Fruit fly (Drosophila melanogaster) whole organism, embryonic: ENCODE measurements around the gene 5-HT2B.
A peak's percentile ranks its signal among the peaks of the same experiment; 100 is the strongest.

Experiments used
- B-H1 ChIP-seq: fragments of 200-800 bp; sonication (Bioruptor generic); IDR thresholded peaks from 3 replicates; pipeline ENCODE4 v1.3.6; 2022; ENCODE audit warnings: missing biosample characterization, missing genetic modification characterization
- C15 ChIP-seq: fragments of 200-800 bp; sonication (Bioruptor generic); IDR thresholded peaks from 3 replicates; pipeline ENCODE4 v1.3.6; 2022; ENCODE audit warnings: missing biosample characterization, missing genetic modification characterization
- CG10959 ChIP-seq: fragments of 200-800 bp; sonication (Bioruptor generic); IDR thresholded peaks from 2 replicates; pipeline ENCODE4 v1.3.6; 2022; ENCODE audit warnings: missing biosample characterization, missing genetic modification characterization
- CG11247 ChIP-seq: fragments of 200-800 bp; sonication (Bioruptor generic); IDR thresholded peaks from 2 replicates; pipeline ENCODE4 v1.3.6; 2022; ENCODE audit warnings: missing biosample characterization, missing genetic modification characterization
- CG12391 ChIP-seq: fragments of 200-800 bp; sonication (Bioruptor generic); optimal IDR thresholded peaks from 3 replicates; lab custom pipeline; 2018; ENCODE audit warnings: missing biosample characterization, mild to moderate bottlenecking, missing genetic modification characterization, moderate library complexity
- CG14860 ChIP-seq: fragments of 200-800 bp; sonication (Bioruptor generic); IDR thresholded peaks from 3 replicates; pipeline ENCODE4 v1.3.6; 2022; ENCODE audit warnings: missing biosample characterization, missing genetic modification characterization; ENCODE audit not compliant: partially characterized antibody
- CG15601 ChIP-seq: fragments of 200-800 bp; sonication (Bioruptor generic); optimal IDR thresholded peaks from 3 replicates; lab custom pipeline; 2019; ENCODE audit warnings: missing biosample characterization, mild to moderate bottlenecking, missing genetic modification characterization, moderate library complexity
- CG1647 ChIP-seq: fragments of 200-800 bp; sonication (Bioruptor generic); optimal IDR thresholded peaks from 3 replicates; lab custom pipeline; 2016; ENCODE audit warnings: missing biosample characterization, missing genetic modification characterization
- CG16813 ChIP-seq: fragments of 200-800 bp; sonication (Bioruptor generic); IDR thresholded peaks from 3 replicates; pipeline ENCODE4 v1.3.6; 2022; ENCODE audit warnings: missing biosample characterization, missing genetic modification characterization; ENCODE audit not compliant: partially characterized antibody
- CG17568 ChIP-seq: fragments of 200-800 bp; sonication (Bioruptor generic); optimal IDR thresholded peaks from 2 replicates; lab custom pipeline; 2018; ENCODE audit warnings: missing biosample characterization, mild to moderate bottlenecking, missing genetic modification characterization, moderate library complexity
- CG18599 ChIP-seq: fragments of 200-800 bp; sonication (Bioruptor generic); optimal IDR thresholded peaks from 3 replicates; lab custom pipeline; 2017; ENCODE audit warnings: missing biosample characterization, missing genetic modification characterization, mild to moderate bottlenecking, moderate library complexity, missing genetic modification reagents
- CG3065 ChIP-seq: fragments of 200-800 bp; sonication (Bioruptor generic); optimal IDR thresholded peaks from 2 replicates; lab custom pipeline; 2016; ENCODE audit warnings: missing biosample characterization, missing genetic modification characterization
- CG32772 ChIP-seq: fragments of 200-800 bp; sonication (Bioruptor generic); IDR thresholded peaks from 2 replicates; pipeline ENCODE4 v1.3.6; 2022; ENCODE audit warnings: missing biosample characterization, missing genetic modification characterization
- CG3847 ChIP-seq: fragments of 200-800 bp; sonication (Bioruptor generic); IDR thresholded peaks from 2 replicates; pipeline ENCODE4 v1.3.6; 2022; ENCODE audit warnings: missing biosample characterization, missing genetic modification characterization
- CG43689 ChIP-seq: fragments of 200-800 bp; sonication (Bioruptor generic); IDR thresholded peaks from 2 replicates; pipeline ENCODE4 v1.3.6; 2022; ENCODE audit warnings: missing biosample characterization, missing genetic modification characterization
- CG6683 ChIP-seq: fragments of 200-800 bp; sonication (Bioruptor generic); optimal IDR thresholded peaks from 2 replicates; lab custom pipeline; 2017; ENCODE audit warnings: missing biosample characterization, mild to moderate bottlenecking, missing genetic modification characterization, missing genetic modification reagents
- CG6854 ChIP-seq: fragments of 200-800 bp; sonication (Bioruptor generic); optimal IDR thresholded peaks from 3 replicates; lab custom pipeline; 2017; ENCODE audit warnings: missing biosample characterization, mild to moderate bottlenecking, missing genetic modification characterization
- CG7372 ChIP-seq: fragments of 200-800 bp; sonication (Bioruptor generic); IDR thresholded peaks from 2 replicates; pipeline ENCODE4 v1.3.6; 2022; ENCODE audit warnings: missing biosample characterization, missing genetic modification characterization
- CG7786 ChIP-seq: fragments of 200-800 bp; sonication (Bioruptor generic); optimal IDR thresholded peaks from 2 replicates; lab custom pipeline; 2016; ENCODE audit warnings: missing biosample characterization, missing genetic modification characterization
- CG8388 ChIP-seq: fragments of 200-800 bp; sonication (Bioruptor generic); optimal IDR thresholded peaks from 2 replicates; lab custom pipeline; 2019; ENCODE audit warnings: missing biosample characterization, mild to moderate bottlenecking, missing genetic modification characterization, moderate library complexity
- CG8944 ChIP-seq: fragments of 200-800 bp; sonication (Bioruptor generic); optimal IDR thresholded peaks from 3 replicates; lab custom pipeline; 2016; ENCODE audit warnings: missing biosample characterization, missing genetic modification characterization
- Drgx ChIP-seq: fragments of 200-800 bp; sonication (Bioruptor generic); IDR thresholded peaks from 2 replicates; pipeline ENCODE4 v1.3.6; 2022; ENCODE audit warnings: missing biosample characterization, missing genetic modification characterization
- HLH3B ChIP-seq: fragments of 200-800 bp; sonication (Bioruptor generic); IDR thresholded peaks from 2 replicates; pipeline ENCODE4 v1.3.6; 2022; ENCODE audit warnings: missing biosample characterization, missing genetic modification characterization
- Hr39 ChIP-seq: fragments of >200 bp; optimal IDR thresholded peaks from 2 replicates; lab custom pipeline; 2017
- Six4 ChIP-seq: fragments of 200-800 bp; sonication (Bioruptor generic); optimal IDR thresholded peaks from 2 replicates; lab custom pipeline; 2016; ENCODE audit warnings: missing biosample characterization, missing genetic modification characterization
- Taf1 ChIP-seq: fragments of 200-800 bp; sonication (Bioruptor generic); IDR thresholded peaks from 2 replicates; pipeline ENCODE4 v1.3.6; 2022; ENCODE audit warnings: missing biosample characterization, missing genetic modification characterization
- Xrp1 ChIP-seq: fragments of 200-800 bp; sonication (Bioruptor generic); IDR thresholded peaks from 2 replicates; pipeline ENCODE4 v1.3.6; 2022; ENCODE audit warnings: missing biosample characterization, missing genetic modification characterization
- aop ChIP-seq: fragments of 200-800 bp; sonication (Bioruptor generic); IDR thresholded peaks from 2 replicates; pipeline ENCODE4 v1.3.6; 2022; ENCODE audit warnings: missing biosample characterization, missing genetic modification characterization
- ap ChIP-seq: fragments of 200-800 bp; sonication (Bioruptor generic); IDR thresholded peaks from 2 replicates; pipeline ENCODE4 v1.3.6; 2022; ENCODE audit warnings: missing biosample characterization, missing genetic modification characterization
- ara ChIP-seq: fragments of 200-800 bp; sonication (Bioruptor generic); IDR thresholded peaks from 2 replicates; pipeline ENCODE4 v1.3.6; 2022; ENCODE audit warnings: missing biosample characterization, missing genetic modification characterization
- bsh ChIP-seq, 2 experiments: fragments of 200-800 bp; sonication (Bioruptor generic); optimal IDR thresholded peaks; 2 replicates each; lab custom pipeline; 2017 to 2018; ENCODE audit warnings: mild to moderate bottlenecking in 2 of 2, missing biosample characterization in 2 of 2, missing genetic modification characterization in 2 of 2, moderate library complexity in 1 of 2
- chn ChIP-seq: fragments of 200-800 bp; sonication (Bioruptor generic); optimal IDR thresholded peaks from 2 replicates; lab custom pipeline; 2016; ENCODE audit warnings: missing biosample characterization, missing genetic modification characterization
- corto ChIP-seq: fragments of 200-800 bp; sonication (Bioruptor generic); optimal IDR thresholded peaks from 2 replicates; lab custom pipeline; 2016; ENCODE audit warnings: missing biosample characterization, mild to moderate bottlenecking, missing genetic modification characterization, moderate library complexity
- fd102C ChIP-seq: fragments of 200-800 bp; sonication (Bioruptor generic); optimal IDR thresholded peaks from 2 replicates; lab custom pipeline; 2018; ENCODE audit warnings: missing biosample characterization, mild to moderate bottlenecking, missing genetic modification characterization, moderate library complexity
- gem ChIP-seq: fragments of 200-800 bp; sonication (Bioruptor generic); optimal IDR thresholded peaks from 2 replicates; lab custom pipeline; 2019; ENCODE audit warnings: missing biosample characterization, mild to moderate bottlenecking, missing genetic modification characterization, moderate library complexity
- hkb ChIP-seq, 2 experiments: fragments of 200-800 bp in 1 of 2; fragments of >200 bp in 1 of 2; sonication (Bioruptor generic) in 1 of 2; IDR thresholded peaks in 1 of 2; optimal IDR thresholded peaks in 1 of 2; 2 replicates each; pipeline versions ENCODE4 v1.3.6 to Lab custom; 2017 to 2022; ENCODE audit warnings: missing biosample characterization in 1 of 2, missing genetic modification characterization in 1 of 2
- hth ChIP-seq: fragments of >200 bp; optimal IDR thresholded peaks from 2 replicates; lab custom pipeline; 2017; ENCODE audit warnings: inconsistent platforms
- inv ChIP-seq: fragments of 200-800 bp; sonication (Bioruptor generic); IDR thresholded peaks from 2 replicates; pipeline ENCODE4 v1.3.6; 2022; ENCODE audit warnings: missing biosample characterization, missing genetic modification characterization; ENCODE audit not compliant: partially characterized antibody
- jing ChIP-seq: fragments of 200-800 bp; sonication (Bioruptor generic); optimal IDR thresholded peaks from 2 replicates; lab custom pipeline; 2018; ENCODE audit warnings: missing biosample characterization, mild to moderate bottlenecking, missing genetic modification characterization
- kah ChIP-seq: fragments of 200-800 bp; sonication (Bioruptor generic); optimal IDR thresholded peaks from 2 replicates; lab custom pipeline; 2018; ENCODE audit warnings: missing biosample characterization, mild to moderate bottlenecking, missing genetic modification characterization
- lbe ChIP-seq: fragments of 200-800 bp; sonication (Bioruptor generic); optimal IDR thresholded peaks from 2 replicates; lab custom pipeline; 2016; ENCODE audit warnings: missing biosample characterization, mild to moderate bottlenecking, missing genetic modification characterization
- lmd ChIP-seq: fragments of 200-800 bp; sonication (Bioruptor generic); IDR thresholded peaks from 2 replicates; pipeline ENCODE4 v1.3.6; 2022; ENCODE audit warnings: missing biosample characterization, missing genetic modification characterization
- p53 ChIP-seq: fragments of 200-800 bp; sonication (Bioruptor generic); optimal IDR thresholded peaks from 2 replicates; lab custom pipeline; 2016; ENCODE audit warnings: missing biosample characterization, missing genetic modification characterization
- sens ChIP-seq: fragments of 200-800 bp; sonication (Bioruptor generic); peaks from one replicate; lab custom pipeline; 2016; ENCODE audit warnings: missing biosample characterization, missing genetic modification characterization
- sr ChIP-seq: fragments of 200-800 bp; sonication (Bioruptor generic); IDR thresholded peaks from 3 replicates; pipeline ENCODE4 v1.3.6; 2022; ENCODE audit warnings: missing biosample characterization, missing genetic modification characterization
- tgo ChIP-seq: fragments of 200-800 bp; sonication (Bioruptor generic); IDR thresholded peaks from 3 replicates; pipeline ENCODE4 v1.3.6; 2022; ENCODE audit warnings: missing biosample characterization, missing genetic modification characterization
- tll ChIP-seq, 2 experiments: fragments of 200-800 bp in 1 of 2; fragments of >200 bp in 1 of 2; sonication (Bioruptor generic) in 1 of 2; optimal IDR thresholded peaks; 2 replicates each; lab custom pipeline; 2017 to 2019; ENCODE audit warnings: missing biosample characterization in 2 of 2, missing genetic modification characterization in 2 of 2, mild to moderate bottlenecking in 1 of 2, moderate library complexity in 1 of 2
- tx ChIP-seq: fragments of 200-800 bp; sonication (Bioruptor generic); optimal IDR thresholded peaks from 2 replicates; lab custom pipeline; 2016; ENCODE audit warnings: missing biosample characterization, missing genetic modification characterization
- vfl ChIP-seq: fragments of 200-800 bp; sonication (Bioruptor generic); optimal IDR thresholded peaks from 2 replicates; lab custom pipeline; 2016; ENCODE audit warnings: missing biosample characterization, missing genetic modification characterization
- vvl ChIP-seq: fragments of 200-800 bp; sonication (Bioruptor generic); IDR thresholded peaks from 2 replicates; pipeline ENCODE4 v1.3.6; 2022; ENCODE audit warnings: missing biosample characterization, missing genetic modification characterization
- z ChIP-seq: fragments of 200-800 bp; sonication (Bioruptor generic); IDR thresholded peaks from 3 replicates; pipeline ENCODE4 v1.3.6; 2022; ENCODE audit warnings: missing biosample characterization, missing genetic modification characterization

The 5-HT2B gene

DNA sequence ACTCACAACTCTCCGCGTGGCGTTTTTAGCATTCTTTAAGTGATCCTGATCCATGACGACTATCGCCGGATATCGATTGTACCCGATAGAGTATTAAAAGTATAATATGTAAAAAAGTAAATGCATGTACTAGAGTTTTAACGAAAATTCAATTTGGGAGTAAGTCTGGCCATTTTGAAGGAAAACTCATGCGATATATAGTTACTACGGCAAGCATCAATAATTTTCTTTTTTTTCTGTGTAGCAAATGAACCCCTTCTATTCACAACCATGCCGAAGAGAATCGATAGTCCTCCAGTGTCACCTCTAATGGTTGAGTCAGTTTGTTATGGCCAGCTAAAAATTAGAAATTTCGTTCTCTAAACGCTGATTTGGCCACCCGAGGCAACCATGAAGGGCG, 74.7 kb downstream of the 5-HT2B start, which contains the start of the genes Sys1 and Dhod (continued):
- TF ChIP-seq CG3065 (GFP tag; lab: Kevin White, UChicago) (no peak), lbe (peak; percentile 72), vfl (peak; percentile 63), CG11247 (GFP tag; lab: Robert Waterston, UW) (peak; percentile 57; the same call in 1 of the 2 replicates), hth (lab: Kevin White, UChicago) (no peak), HLH3B (peak; percentile 62), CG17568 (GFP tag; lab: Kevin White, UChicago) (no peak), tgo (GFP tag; lab: Robert Waterston, UW) (peak; percentile 76), jing (no peak), Six4 (peak; percentile 47), C15 (0 out of 3 replicates have a peak, but pooled peaks have one; percentile 40), hkb (optimal IDR thresholded peaks at IDR 0.05; lab: Kevin White, UChicago) (no peak), hkb (GFP tag; IDR thresholded peaks at IDR 0.05; lab: Robert Waterston, UW) (peak; percentile 65; the same call in 1 of the 2 replicates), tx (GFP tag; lab: Kevin White, UChicago) (peak; percentile 22), CG10959 (GFP tag; lab: Robert Waterston, UW) (no peak), vvl (GFP tag; lab: Robert Waterston, UW) (peak; percentile 75), CG8388 (GFP tag; lab: Kevin White, UChicago) (peak; percentile 51), B-H1 (GFP tag; lab: Robert Waterston, UW) (peak; percentile 35; the same call in 1 of the 3 replicates), corto (GFP tag; lab: Kevin White, UChicago) (peak; percentile 60), fd102C (no peak), ap (GFP tag; lab: Robert Waterston, UW) (no peak), CG14860 (GFP tag; lab: Robert Waterston, UW) (peak; percentile 72), CG3847 (GFP tag; lab: Robert Waterston, UW) (peak; percentile 63), Drgx (peak; percentile 67), CG6683 (no peak), CG15601 (tag; lab: Kevin White, UChicago) (no peak), kah (GFP tag; lab: Kevin White, UChicago) (no peak), CG18599 (GFP tag; lab: Kevin White, UChicago) (peak; percentile 48), aop (no peak), Hr39 (lab: Kevin White, UChicago) (no peak), inv (GFP tag; lab: Robert Waterston, UW) (peak; percentile 78), CG7786 (peak; percentile 77), p53 (GFP tag; lab: Kevin White, UChicago) (no peak), CG43689 (GFP tag; lab: Robert Waterston, UW) (peak; percentile 20; the same call in 1 of the 2 replicates), z (GFP tag; lab: Robert Waterston, UW) (no peak), tll (GFP tag; optimal IDR thresholded peaks at IDR 0.05; lab: Kevin White, UChicago) (peak in 1 of 2 experiments; percentile 25), Taf1 (GFP tag; lab: Robert Waterston, UW) (peak; percentile 33; the same call in 1 of the 2 replicates), CG6854 (GFP tag; lab: Kevin White, UChicago) (no peak), CG7372 (GFP tag; lab: Robert Waterston, UW) (peak; percentile 27; the same call in 1 of the 2 replicates), sr (no peak), CG1647 (GFP tag; lab: Kevin White, UChicago) (peak; percentile 35), CG16813 (GFP tag; lab: Robert Waterston, UW) (peak; percentile 84), sens (GFP tag; lab: Kevin White, UChicago) (peak; percentile 96), CG32772 (GFP tag; lab: Robert Waterston, UW) (peak; percentile 60), gem (tag; lab: Kevin White, UChicago) (peak; percentile 75), ara (no peak), lmd (GFP tag; lab: Robert Waterston, UW) (peak; percentile 68), CG8944 (GFP tag; lab: Kevin White, UChicago) (peak; percentile 62), chn (GFP tag; lab: Kevin White, UChicago) (peak; percentile 56), bsh (GFP tag; optimal IDR thresholded peaks at IDR 0.05; lab: Kevin White, UChicago) (peak in 1 of 2 experiments; percentile 53), CG12391 (tag; lab: Kevin White, UChicago) (peak; percentile 75), Xrp1 (GFP tag; lab: Robert Waterston, UW) (peak; percentile 69)
